Fruit fly (Drosophila melanogaster): ENCODE measurements around the gene Pde9.
A peak's percentile ranks its signal among the peaks of the same experiment; 100 is the strongest.

DNA sequence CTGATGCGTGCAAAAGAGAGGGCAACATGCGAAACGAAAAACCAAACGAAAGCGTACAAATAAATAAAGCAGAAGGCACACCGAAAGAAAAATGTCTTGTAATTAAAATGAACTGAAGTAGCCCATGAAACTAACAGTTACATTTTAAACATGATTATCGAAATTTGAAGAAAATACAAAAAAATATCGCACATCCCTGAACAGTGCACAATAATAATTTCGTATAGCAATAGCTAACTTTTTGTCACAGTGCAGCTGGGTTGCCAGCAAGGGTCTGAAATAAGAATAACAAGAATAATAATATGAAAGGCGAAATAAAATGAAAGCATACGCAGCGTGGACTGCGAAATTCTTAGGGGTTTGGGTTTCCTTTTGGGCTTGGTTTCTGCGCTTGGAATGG is 144.9 kb downstream of the Pde9 start:
- TF ChIP-seq psq (GFP tag; optimal IDR thresholded peaks at IDR 0.05) (peak; percentile 100), rgr (GFP tag; optimal IDR thresholded peaks at IDR 0.05) (peak; percentile 100), foxo (GFP tag; optimal IDR thresholded peaks at IDR 0.05) (peak; percentile 99 to 100), usp (GFP tag; optimal IDR thresholded peaks at IDR 0.05) (no peak), Dfd (GFP tag; optimal IDR thresholded peaks at IDR 0.05) (peak; percentile 71), dl (GFP tag; optimal IDR thresholded peaks at IDR 0.05; ENCODE audit: insufficient read depth in 1 of 2, partially characterized antibody in 2 of 2) (no peak), Sp1 (GFP tag; optimal IDR thresholded peaks at IDR 0.05) (peak; percentile 100), Mio (GFP tag; optimal IDR thresholded peaks at IDR 0.05) (peak; percentile 96), CG32264 (GFP tag; optimal IDR thresholded peaks at IDR 0.05) (peak; percentile 99), pan (optimal IDR thresholded peaks at IDR 0.05) (no peak), N (GFP tag; optimal IDR thresholded peaks at IDR 0.05) (no peak), Hnf4 (GFP tag; optimal IDR thresholded peaks at IDR 0.05) (peak; percentile 99), Rel (GFP tag; optimal IDR thresholded peaks at IDR 0.05) (peak; percentile 99), Rel (tag; optimal IDR thresholded peaks at IDR 0.05) (peak; percentile 92), Hr78 (GFP tag; optimal IDR thresholded peaks at IDR 0.05) (no peak)
